Worm (Caenorhabditis elegans) whole organism, L4 larva: Measurements from ENCODE around the gene F25E5.5.

ENCODE experiments used
- F10B5.3 ChIP-seq: sonication (generic microtip); optimal IDR thresholded peaks from 2 replicates; lab custom pipeline; 2016; ENCODE audit warnings: mild to moderate bottlenecking, missing genetic modification characterization, missing compliant biosample characterization
- F26F4.8 ChIP-seq: fragments of 200-800 bp; sonication (Bioruptor generic); conservative IDR thresholded peaks from 2 replicates; pipeline ENCODE4 v1.3.6; 2022; ENCODE audit warnings: missing genetic modification characterization, missing compliant biosample characterization
- F37D6.2 ChIP-seq: sonication (generic microtip); optimal IDR thresholded peaks from 2 replicates; lab custom pipeline; 2016; ENCODE audit warnings: mild to moderate bottlenecking, missing genetic modification characterization, missing compliant biosample characterization
- F44E2.7 ChIP-seq: fragments of 200-800 bp; sonication (Bioruptor generic); IDR thresholded peaks from 2 replicates; pipeline ENCODE4 v2.1.2; 2022; ENCODE audit warnings: missing genetic modification characterization, missing compliant biosample characterization
- R02D3.7 ChIP-seq: fragments of 150-350 bp; sonication (generic microtip); optimal IDR thresholded peaks from 3 replicates; lab custom pipeline; 2014; ENCODE audit warnings: missing biosample characterization, missing genetic modification characterization
- attf-4 ChIP-seq: sonication (generic microtip); optimal IDR thresholded peaks from 3 replicates; lab custom pipeline; 2017; ENCODE audit warnings: missing biosample characterization, missing genetic modification characterization
- ceh-32 ChIP-seq: sonication (generic microtip); optimal IDR thresholded peaks from 2 replicates; lab custom pipeline; 2016; ENCODE audit warnings: mild to moderate bottlenecking, missing genetic modification characterization, missing compliant biosample characterization; ENCODE audit not compliant: poor library complexity
- ceh-82 ChIP-seq: sonication (generic microtip); optimal IDR thresholded peaks from 2 replicates; lab custom pipeline; 2017; ENCODE audit warnings: missing biosample characterization, missing genetic modification characterization
- ces-1 ChIP-seq: fragments of 150-350 bp; sonication (generic microtip); optimal IDR thresholded peaks from 4 replicates; lab custom pipeline; 2014; ENCODE audit warnings: missing biosample characterization, missing genetic modification reagents, missing genetic modification characterization
- ctbp-1 ChIP-seq: fragments of 200-800 bp; sonication (Bioruptor generic); IDR thresholded peaks from 2 replicates; pipeline ENCODE4 v1.3.6; 2022; ENCODE audit warnings: missing genetic modification reagents, missing genetic modification characterization, missing compliant biosample characterization
- dmd-8 ChIP-seq: fragments of 200-800 bp; sonication (Bioruptor generic); IDR thresholded peaks from 2 replicates; pipeline ENCODE4 v1.3.6; 2022; ENCODE audit warnings: missing genetic modification characterization, missing compliant biosample characterization
- dmd-9 ChIP-seq: fragments of 200-800 bp; sonication (Bioruptor generic); IDR thresholded peaks from 2 replicates; pipeline ENCODE4 v1.3.6; 2022; ENCODE audit warnings: missing genetic modification reagents, missing genetic modification characterization, missing compliant biosample characterization
- duxl-1 ChIP-seq: sonication (generic microtip); optimal IDR thresholded peaks from 2 replicates; lab custom pipeline; 2016; ENCODE audit warnings: mild to moderate bottlenecking, missing genetic modification characterization, moderate library complexity, missing compliant biosample characterization; ENCODE audit not compliant: poor library complexity
- hlh-11 ChIP-seq: fragments of 200-800 bp; sonication (Bioruptor generic); optimal IDR thresholded peaks from 2 replicates; lab custom pipeline; 2018; ENCODE audit warnings: mild to moderate bottlenecking, missing genetic modification characterization, missing compliant biosample characterization
- lim-7 ChIP-seq: fragments of 200-800 bp; sonication (Bioruptor generic); IDR thresholded peaks from 2 replicates; pipeline ENCODE4 v1.3.6; 2022; ENCODE audit warnings: missing genetic modification characterization, missing compliant biosample characterization
- lin-13 ChIP-seq: fragments of 150-350 bp; optimal IDR thresholded peaks from 2 replicates; lab custom pipeline; 2014; ENCODE audit warnings: missing biosample characterization, missing genetic modification reagents, missing genetic modification characterization
- lin-38 ChIP-seq: fragments of 200-800 bp; sonication (Bioruptor generic); IDR thresholded peaks from 2 replicates; pipeline ENCODE4 v1.3.6; 2022; ENCODE audit warnings: missing genetic modification reagents, missing genetic modification characterization, missing compliant biosample characterization
- lin-39 ChIP-seq: fragments of 150-350 bp; optimal IDR thresholded peaks from 2 replicates; lab custom pipeline; 2014; ENCODE audit warnings: missing biosample characterization, missing genetic modification reagents, missing genetic modification characterization
- mdt-29 ChIP-seq: fragments of 200-800 bp; sonication (Bioruptor generic); IDR thresholded peaks from 2 replicates; pipeline ENCODE4 v1.3.6; 2022; ENCODE audit warnings: missing genetic modification reagents, missing genetic modification characterization, missing compliant biosample characterization
- mxl-3 ChIP-seq: fragments of 200-800 bp; sonication (Bioruptor generic); optimal IDR thresholded peaks from 2 replicates; lab custom pipeline; 2018; ENCODE audit warnings: mild to moderate bottlenecking, missing genetic modification characterization, missing compliant biosample characterization
- nhr-11 ChIP-seq: fragments of 150-350 bp; optimal IDR thresholded peaks from 2 replicates; lab custom pipeline; 2014; ENCODE audit warnings: missing biosample characterization, missing genetic modification characterization
- nhr-111 ChIP-seq: fragments of 200-800 bp; sonication (Bioruptor generic); optimal IDR thresholded peaks from 2 replicates; lab custom pipeline; 2018; ENCODE audit warnings: mild to moderate bottlenecking, missing genetic modification characterization, missing compliant biosample characterization
- nhr-76 ChIP-seq: fragments of 150-350 bp; optimal IDR thresholded peaks from 2 replicates; lab custom pipeline; 2014; ENCODE audit warnings: missing biosample characterization, missing genetic modification characterization
- pha-4 ChIP-seq, 2 experiments: fragments of 150-350 bp in 1 of 2; fragments of 200-800 bp in 1 of 2; sonication (Bioruptor generic) in 1 of 2; IDR thresholded peaks in 1 of 2; optimal IDR thresholded peaks in 1 of 2; 2 replicates each; pipeline versions ENCODE4 v1.3.6 to Lab custom; 2014 to 2022; ENCODE audit warnings: missing genetic modification characterization in 2 of 2, missing genetic modification reagents in 2 of 2, missing biosample characterization in 1 of 2, missing compliant biosample characterization in 1 of 2
- php-3 ChIP-seq: fragments of 200-800 bp; sonication (Bioruptor generic); IDR thresholded peaks from 2 replicates; pipeline ENCODE4 v1.3.6; 2022; ENCODE audit warnings: missing genetic modification reagents, missing genetic modification characterization, missing compliant biosample characterization
- pqm-1 ChIP-seq: sonication (generic microtip); optimal IDR thresholded peaks from 2 replicates; lab custom pipeline; 2017; ENCODE audit warnings: missing biosample characterization, missing genetic modification characterization
- rbr-2 ChIP-seq: sonication (generic microtip); optimal IDR thresholded peaks from 2 replicates; lab custom pipeline; 2016; ENCODE audit warnings: missing genotype, missing genetic modification characterization, missing compliant biosample characterization
- sdz-12 ChIP-seq: fragments of 200-800 bp; sonication (Bioruptor generic); optimal IDR thresholded peaks from 2 replicates; lab custom pipeline; 2018; ENCODE audit warnings: mild to moderate bottlenecking, missing genetic modification characterization, missing compliant biosample characterization
- spr-1 ChIP-seq: sonication (generic microtip); optimal IDR thresholded peaks from 2 replicates; lab custom pipeline; 2016; ENCODE audit warnings: mild to moderate bottlenecking, missing genetic modification characterization, missing compliant biosample characterization
- spr-3 ChIP-seq: fragments of 200-800 bp; sonication (Bioruptor generic); optimal IDR thresholded peaks from 2 replicates; lab custom pipeline; 2018; ENCODE audit warnings: mild to moderate bottlenecking, missing genetic modification characterization, missing compliant biosample characterization
- tag-97 ChIP-seq: fragments of 200-800 bp; sonication (Bioruptor generic); IDR thresholded peaks from 2 replicates; pipeline ENCODE4 v1.3.6; 2022; ENCODE audit warnings: missing genetic modification characterization, missing compliant biosample characterization
- unc-39 ChIP-seq: sonication (generic microtip); optimal IDR thresholded peaks from 2 replicates; lab custom pipeline; 2017; ENCODE audit warnings: missing biosample characterization, missing genetic modification characterization
- vab-7 ChIP-seq: fragments of 200-800 bp; sonication (Bioruptor generic); IDR thresholded peaks from 2 replicates; pipeline ENCODE4 v1.3.6; 2022; ENCODE audit warnings: missing genetic modification reagents, missing genetic modification characterization, missing compliant biosample characterization
- zip-11 ChIP-seq: fragments of 200-800 bp; sonication (Bioruptor generic); IDR thresholded peaks from 2 replicates; pipeline ENCODE4 v1.3.6; 2022; ENCODE audit warnings: missing genetic modification characterization, missing compliant biosample characterization

F25E5.5 gene

ce11 chrV:7478404-7478803 lies 31.3 kb downstream of the F25E5.5 start, which contains the start of gene str-190:
TSS of gene str-190 (minus strand) at chrV:7478504.
- TF ChIP-seq spr-3 (GFP tag; lab: Kevin White, UChicago) (no peak), ces-1 (no peak), lim-7 (GFP tag; lab: Robert Waterston, UW) (no peak), php-3 (GFP tag; lab: Robert Waterston, UW) (no peak), zip-11 (GFP tag; lab: Robert Waterston, UW) (no peak), F37D6.2 (no peak), mxl-3 (no peak), lin-38 (GFP tag; lab: Robert Waterston, UW) (no peak)

- TF ChIP-seq pha-4 (GFP tag; IDR thresholded peaks at IDR 0.05; lab: Robert Waterston, UW) (no peak), pha-4 (tag; optimal IDR thresholded peaks at IDR 0.05; lab: Kevin White, UChicago) (no peak), mxl-3 (no peak), ctbp-1 (no peak), pqm-1 (no peak)
Observed at ce11 chrV:7480949-7481348, 33.9 kb downstream of the F25E5.5 start, which contains the start of gene C18B10.6. TSS of gene C18B10.6 (minus strand) at chrV:7481049.

DNA sequence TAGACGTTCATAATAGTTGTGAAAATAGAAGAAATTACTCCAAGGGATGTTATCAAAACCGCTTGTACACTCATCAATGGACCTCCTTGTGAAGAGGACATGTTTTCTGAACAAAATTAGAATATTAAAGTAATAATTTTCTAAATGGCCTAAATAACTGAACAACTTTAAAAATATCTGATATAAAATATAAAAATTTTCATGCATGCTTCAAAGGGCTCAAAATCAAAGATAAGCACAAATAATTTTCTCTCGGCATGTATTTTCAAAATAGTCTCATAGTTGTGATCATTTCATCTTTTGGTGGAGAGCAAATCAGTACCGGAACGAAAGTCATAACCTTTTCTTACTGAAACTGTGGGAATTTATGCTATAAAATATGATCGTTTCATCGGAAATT lies 37.9 kb downstream of the F25E5.5 start, which contains the start of gene srbc-8:
Gene srbc-8 (minus strand): TSS at position 101 of the 400 bp plus-strand sequence.
- TF ChIP-seq hlh-11 (tag; lab: Kevin White, UChicago) (no peak), F44E2.7 (GFP tag; lab: Robert Waterston, UW) (no peak), dmd-9 (GFP tag; lab: Robert Waterston, UW) (no peak), ceh-32 (tag; lab: Kevin White, UChicago) (no peak), lin-13 (no peak), unc-39 (tag; lab: Kevin White, UChicago) (no peak), lim-7 (GFP tag; lab: Robert Waterston, UW) (no peak), nhr-11 (tag; lab: Kevin White, UChicago) (no peak), F10B5.3 (no peak), spr-1 (no peak), R02D3.7 (no peak), nhr-76 (tag; lab: Kevin White, UChicago) (no peak)
- TF ChIP-seq, all 104 proteins: peak for 0

- TF ChIP-seq tag-97 (GFP tag; lab: Robert Waterston, UW) (no peak), lin-38 (GFP tag; lab: Robert Waterston, UW) (no peak), attf-4 (tag; lab: Kevin White, UChicago) (no peak), ces-1 (no peak), pqm-1 (no peak), duxl-1 (tag; lab: Kevin White, UChicago) (no peak), nhr-76 (tag; lab: Kevin White, UChicago) (no peak), sdz-12 (GFP tag; lab: Kevin White, UChicago) (no peak), dmd-8 (GFP tag; lab: Robert Waterston, UW) (no peak), vab-7 (GFP tag; lab: Robert Waterston, UW) (no peak), nhr-111 (GFP tag; lab: Kevin White, UChicago) (no peak), rbr-2 (no peak), lin-39 (tag; lab: Kevin White, UChicago) (no peak), mdt-29 (GFP tag; lab: Robert Waterston, UW) (no peak), F26F4.8 (GFP tag; lab: Robert Waterston, UW) (no peak)
- TF ChIP-seq, all 104 proteins: peak for 0
Observed at ce11 chrV:7487518-7487917, 40.5 kb downstream of the F25E5.5 start, which contains the start of gene srbc-7. TSS of gene srbc-7 (minus strand) at chrV:7487618.

DNA sequence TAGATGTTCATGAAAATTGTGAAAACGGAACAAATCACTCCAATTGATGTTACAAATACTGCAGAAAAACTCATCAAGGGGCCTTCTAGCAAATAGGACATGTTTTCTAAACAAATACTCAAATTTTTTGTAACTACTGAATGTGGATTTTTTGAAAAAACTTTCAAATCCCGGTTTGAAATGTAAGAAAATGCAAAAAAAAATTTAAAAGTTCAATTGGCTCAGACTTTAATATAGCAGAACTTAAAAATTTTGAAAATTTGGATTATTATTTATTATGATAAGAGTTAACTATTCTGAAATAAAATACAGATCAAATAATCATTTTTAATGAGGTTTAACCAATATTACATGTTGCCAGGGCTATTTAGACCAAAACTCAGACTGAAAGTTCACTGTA lies 43.3 kb downstream of the F25E5.5 start, which contains the start of gene srbc-9:
Gene srbc-9 (minus strand): TSS at position 101 of the 400 bp plus-strand sequence.
- TF ChIP-seq ceh-82 (tag; lab: Kevin White, UChicago) (no peak), F44E2.7 (GFP tag; lab: Robert Waterston, UW) (no peak)
